Worm (Caenorhabditis elegans): ENCODE measurements around the gene pals-38.
A peak's percentile ranks its signal among the peaks of the same experiment; 100 is the strongest.

The pals-38 gene

DNA sequence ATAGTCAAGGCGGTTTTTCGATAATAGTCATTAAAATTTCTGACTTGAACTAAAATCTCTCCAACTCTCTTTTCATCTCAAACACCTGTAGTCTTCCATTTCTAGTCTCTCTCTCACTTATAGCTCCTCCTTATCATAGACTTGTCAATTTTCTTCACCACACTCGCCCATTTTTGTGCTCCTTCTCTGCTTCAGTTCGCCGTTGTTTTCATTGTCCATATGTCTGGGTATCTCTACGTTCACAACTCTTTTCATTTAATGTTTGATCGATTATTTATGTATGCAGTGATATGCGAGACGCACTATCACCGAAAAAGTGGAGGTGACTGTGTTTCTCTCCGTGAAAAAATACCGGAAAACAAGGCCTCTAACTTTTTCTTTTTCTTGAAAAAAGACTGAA lies 21.0 kb upstream of the pals-38 start (continued):
- no peak for TF ChIP-seq D1046.2 (GFP tag; IDR thresholded peaks at IDR 0.05)
- no peak for TF ChIP-seq mxl-3 (GFP tag; optimal IDR thresholded peaks at IDR 0.05)
- TF ChIP-seq zip-11 (GFP tag; IDR thresholded peaks at IDR 0.05): no peak
- TF ChIP-seq unc-130 (GFP tag; optimal IDR thresholded peaks at IDR 0.05): no peak
- TF ChIP-seq ces-1 (GFP tag; optimal IDR thresholded peaks at IDR 0.05): no peak
- TF ChIP-seq gei-8 (GFP tag; optimal IDR thresholded peaks at IDR 0.05): no peak
- no peak for TF ChIP-seq R02D3.7 (tag; optimal IDR thresholded peaks at IDR 0.05)
- no peak for TF ChIP-seq nhr-41 (GFP tag; IDR thresholded peaks at IDR 0.05)
- TF ChIP-seq rbr-2 (tag; optimal IDR thresholded peaks at IDR 0.05): no peak
- no peak for TF ChIP-seq zfp-2 (tag; optimal IDR thresholded peaks at IDR 0.05)
- TF ChIP-seq tag-97 (GFP tag; IDR thresholded peaks at IDR 0.05): no peak
- TF ChIP-seq ceh-44 (GFP tag; IDR thresholded peaks at IDR 0.05): no peak
- TF ChIP-seq fos-1 (tag; optimal IDR thresholded peaks at IDR 0.05): peak; percentile 11
- TF ChIP-seq mdt-29 (GFP tag; IDR thresholded peaks at IDR 0.05): no peak
- TF ChIP-seq mxl-2 (GFP tag; conservative IDR thresholded peaks at IDR 0.05): no peak
- peak; percentile 42 for TF ChIP-seq mes-2 (tag; optimal IDR thresholded peaks at IDR 0.05; ENCODE audit: poor library complexity, severe bottlenecking)
- no peak for TF ChIP-seq daf-19 (GFP tag; conservative IDR thresholded peaks at IDR 0.05)
- TF ChIP-seq nhr-28 (tag; optimal IDR thresholded peaks at IDR 0.05): peak; percentile 94
- TF ChIP-seq jun-1 (tag; optimal IDR thresholded peaks at IDR 0.05): no peak
- no peak for TF ChIP-seq duxl-1 (tag; optimal IDR thresholded peaks at IDR 0.05; ENCODE audit: poor library complexity)
- TF ChIP-seq snpc-1.2 (GFP tag; IDR thresholded peaks at IDR 0.05): no peak
- no peak for TF ChIP-seq ztf-11 (tag; optimal IDR thresholded peaks at IDR 0.05)
- no peak for TF ChIP-seq daf-12 (tag; optimal IDR thresholded peaks at IDR 0.05)
- no peak for TF ChIP-seq F26F4.8 (GFP tag; conservative IDR thresholded peaks at IDR 0.05)
- no peak for TF ChIP-seq mep-1 (tag; optimal IDR thresholded peaks at IDR 0.05)
- no peak for TF ChIP-seq F44E2.7 (GFP tag; IDR thresholded peaks at IDR 0.05)
- peak; percentile 93 for TF ChIP-seq dmd-6 (GFP tag; IDR thresholded peaks at IDR 0.05)
- no peak for TF ChIP-seq lin-39 (tag; optimal IDR thresholded peaks at IDR 0.05)
- no peak for TF ChIP-seq zip-2 (tag; optimal IDR thresholded peaks at IDR 0.05)
- TF ChIP-seq spr-3 (GFP tag; optimal IDR thresholded peaks at IDR 0.05): no peak
- TF ChIP-seq arid-1 (GFP tag; conservative IDR thresholded peaks at IDR 0.05): no peak
- TF ChIP-seq egl-43 (GFP tag; IDR thresholded peaks at IDR 0.05): no peak
- TF ChIP-seq pha-4 (GFP tag; IDR thresholded peaks at IDR 0.05): no peak
- TF ChIP-seq pha-4 (tag; optimal IDR thresholded peaks at IDR 0.05): no peak
- no peak for TF ChIP-seq ceh-28 (tag; optimal IDR thresholded peaks at IDR 0.05)
- peak; percentile 37 for TF ChIP-seq nhr-102 (tag; optimal IDR thresholded peaks at IDR 0.05)
- TF ChIP-seq lim-7 (GFP tag; IDR thresholded peaks at IDR 0.05): no peak
- no peak for TF ChIP-seq nhr-76 (tag; optimal IDR thresholded peaks at IDR 0.05)
- no peak for TF ChIP-seq egl-27 (tag; optimal IDR thresholded peaks at IDR 0.05)
- no peak for TF ChIP-seq fkh-10 (GFP tag; optimal IDR thresholded peaks at IDR 0.05)
- no peak for TF ChIP-seq Y5F2A.4 (GFP tag; optimal IDR thresholded peaks at IDR 0.05)
- no peak for TF ChIP-seq lin-13 (GFP tag; optimal IDR thresholded peaks at IDR 0.05)
- TF ChIP-seq ZK337.2 (GFP tag; IDR thresholded peaks at IDR 0.05): no peak
- no peak for TF ChIP-seq aha-1 (tag)
- no peak for TF ChIP-seq skn-1 (tag; optimal IDR thresholded peaks at IDR 0.05)
- no peak for TF ChIP-seq nhr-10 (tag; optimal IDR thresholded peaks at IDR 0.05)
- TF ChIP-seq ctbp-1 (GFP tag; IDR thresholded peaks at IDR 0.05): no peak
- TF ChIP-seq madf-5 (GFP tag; IDR thresholded peaks at IDR 0.05): no peak
- no peak for TF ChIP-seq dmd-8 (GFP tag; IDR thresholded peaks at IDR 0.05)
- peak; percentile 9 for TF ChIP-seq nhr-11 (tag; optimal IDR thresholded peaks at IDR 0.05)
- no peak for TF ChIP-seq F10B5.3 (tag; optimal IDR thresholded peaks at IDR 0.05)
- TF ChIP-seq nhr-111 (GFP tag; optimal IDR thresholded peaks at IDR 0.05): no peak
- no peak for TF ChIP-seq nhr-42 (GFP tag; IDR thresholded peaks at IDR 0.05)
- TF ChIP-seq T20F7.1 (GFP tag; optimal IDR thresholded peaks at IDR 0.05): no peak
